In genomic region chrX:15310330-15310776, ce11 we compare ENCODE assay signal across 1 worm cellular context.
TF ChIP-seq lines count a peak whose summit lies in the region.

No protein-coding gene starts in this region.

TF ChIP-seq in whole organism, L3 larva, 47 proteins besides CTCF, POLR2A, EP300 and RAD21 (continued from another document):
- TF ChIP-seq ztf-4 (tag; optimal IDR thresholded peaks at IDR 0.05; lab: Kevin White, UChicago), result no peak
- no peak for TF ChIP-seq unc-62 (GFP tag; optimal IDR thresholded peaks at IDR 0.05; lab: Kevin White, UChicago)
- no peak for TF ChIP-seq pha-4 (tag; optimal IDR thresholded peaks at IDR 0.05; lab: Kevin White, UChicago)
- TF ChIP-seq aly-2 (tag; optimal IDR thresholded peaks at IDR 0.05; lab: Kevin White, UChicago), result no peak
- TF ChIP-seq fkh-2 (tag; optimal IDR thresholded peaks at IDR 0.05; lab: Kevin White, UChicago), result no peak
- TF ChIP-seq sea-2 (GFP tag; optimal IDR thresholded peaks at IDR 0.05; lab: Kevin White, UChicago), result no peak
- TF ChIP-seq ceh-28 (tag; optimal IDR thresholded peaks at IDR 0.05; lab: Kevin White, UChicago), result no peak
- no peak for TF ChIP-seq unc-39 (tag; optimal IDR thresholded peaks at IDR 0.05; lab: Kevin White, UChicago)
- TF ChIP-seq ceh-82 (tag; optimal IDR thresholded peaks at IDR 0.05; lab: Kevin White, UChicago), result no peak
- no peak for TF ChIP-seq lin-15B (tag; optimal IDR thresholded peaks at IDR 0.05; lab: Kevin White, UChicago)
- no peak for TF ChIP-seq nhr-77 (tag; optimal IDR thresholded peaks at IDR 0.05; lab: Kevin White, UChicago)
- TF ChIP-seq lin-39 (tag; optimal IDR thresholded peaks at IDR 0.05; lab: Kevin White, UChicago), result no peak
- TF ChIP-seq tbx-2 (tag; optimal IDR thresholded peaks at IDR 0.05; lab: Kevin White, UChicago), result peak; percentile 8
- TF ChIP-seq ztf-11 (tag; optimal IDR thresholded peaks at IDR 0.05; lab: Kevin White, UChicago), result no peak
- no peak for TF ChIP-seq fos-1 (tag; optimal IDR thresholded peaks at IDR 0.05; lab: Kevin White, UChicago)
